Fruit fly (Drosophila melanogaster): ENCODE data around the gene Cyp4d2.

DNA sequence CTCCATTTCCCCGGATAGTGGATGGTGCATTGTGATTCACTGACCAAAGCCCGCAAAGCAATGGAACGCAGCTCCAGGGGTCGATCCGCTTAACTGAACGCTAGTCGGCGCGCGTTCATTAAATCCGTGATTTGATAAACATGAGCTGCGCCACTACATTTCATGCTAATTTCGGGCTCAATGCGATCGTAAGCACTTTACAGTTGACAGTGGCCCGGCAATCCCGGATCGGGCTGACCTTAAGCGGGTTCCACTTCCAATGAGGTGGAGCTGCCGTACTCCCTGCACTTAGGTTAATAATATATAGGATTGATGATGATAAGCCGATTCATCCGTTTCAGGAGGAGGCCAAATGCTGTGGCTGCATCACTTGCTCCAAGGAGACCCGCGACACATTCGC lies 28.0 kb downstream of the Cyp4d2 start, which contains the start of gene FarO:
- TF ChIP-seq EcR (GFP tag; optimal IDR thresholded peaks at IDR 0.05) = no peak
- no peak for TF ChIP-seq CG8478 (optimal IDR thresholded peaks at IDR 0.05)
- TF ChIP-seq usp (GFP tag; optimal IDR thresholded peaks at IDR 0.05) = no peak
- TF ChIP-seq psq (optimal IDR thresholded peaks at IDR 0.05) = no peak
- no peak for TF ChIP-seq Dll (optimal IDR thresholded peaks at IDR 0.05)
- no peak for TF ChIP-seq pan (optimal IDR thresholded peaks at IDR 0.05)

Data from whole organism.